Fruit fly (Drosophila melanogaster): ENCODE results near the gene nmdyn-D7.
A peak's percentile ranks its signal among the peaks of the same experiment; 100 is the strongest.

Gene nmdyn-D7

DNA sequence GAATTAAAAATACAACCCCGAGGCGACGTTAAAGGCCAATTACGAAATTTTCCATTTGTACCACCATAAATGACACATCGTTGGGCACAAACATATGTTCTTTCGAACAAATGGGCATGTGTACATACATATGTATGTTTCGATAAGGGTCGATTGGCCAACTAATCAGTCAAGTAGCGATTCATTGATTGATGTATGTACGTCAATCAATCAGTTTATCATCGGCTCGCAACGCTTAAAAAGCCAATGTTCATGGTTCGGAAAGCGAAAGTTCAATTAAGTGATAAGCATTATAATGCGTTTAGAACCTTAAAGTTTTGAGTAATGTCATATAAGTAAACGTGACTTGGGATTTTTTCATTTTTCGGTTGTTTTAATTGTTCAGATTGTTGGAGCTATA is 35.1 kb upstream of the nmdyn-D7 start:
- TF ChIP-seq Abd-B (GFP tag; optimal IDR thresholded peaks at IDR 0.05), result no peak
- TF ChIP-seq psq (GFP tag; optimal IDR thresholded peaks at IDR 0.05), result no peak
- TF ChIP-seq HLH106 (tag; optimal IDR thresholded peaks at IDR 0.05), result no peak
- TF ChIP-seq Vsx2 (GFP tag; optimal IDR thresholded peaks at IDR 0.05; ENCODE audit: partially characterized antibody), result no peak
- TF ChIP-seq OdsH (GFP tag; optimal IDR thresholded peaks at IDR 0.05), result no peak
- no peak for TF ChIP-seq dmrt93B (GFP tag; optimal IDR thresholded peaks at IDR 0.05)
- no peak for TF ChIP-seq CG9705 (GFP tag; optimal IDR thresholded peaks at IDR 0.05)
- TF ChIP-seq rgr (GFP tag; optimal IDR thresholded peaks at IDR 0.05), result no peak
- no peak for TF ChIP-seq GATAd (GFP tag; optimal IDR thresholded peaks at IDR 0.05)
- no peak for TF ChIP-seq dl (GFP tag; optimal IDR thresholded peaks at IDR 0.05; ENCODE audit: insufficient read depth in 1 of 2, partially characterized antibody in 2 of 2)
- no peak for TF ChIP-seq sv (GFP tag; optimal IDR thresholded peaks at IDR 0.05)
- no peak for TF ChIP-seq woc (GFP tag; optimal IDR thresholded peaks at IDR 0.05)

- TF ChIP-seq foxo (GFP tag; optimal IDR thresholded peaks at IDR 0.05), result peak in 1 of 2 experiments; percentile 13
- TF ChIP-seq Hnf4 (GFP tag; optimal IDR thresholded peaks at IDR 0.05), result no peak
- TF ChIP-seq CrebA (GFP tag; optimal IDR thresholded peaks at IDR 0.05; ENCODE audit: borderline replicate concordance), result no peak
- no peak for TF ChIP-seq Vsx2 (GFP tag; optimal IDR thresholded peaks at IDR 0.05; ENCODE audit: partially characterized antibody)
- no peak for TF ChIP-seq Abd-B (GFP tag; optimal IDR thresholded peaks at IDR 0.05)
- no peak for TF ChIP-seq Mio (GFP tag; optimal IDR thresholded peaks at IDR 0.05)
- TF ChIP-seq ey (GFP tag; optimal IDR thresholded peaks at IDR 0.05), result no peak
- TF ChIP-seq fru (GFP tag; optimal IDR thresholded peaks at IDR 0.05), result peak; percentile 19
- no peak for TF ChIP-seq CG9705 (GFP tag; optimal IDR thresholded peaks at IDR 0.05)
- TF ChIP-seq Hr83 (GFP tag; optimal IDR thresholded peaks at IDR 0.05; ENCODE audit: poor library complexity, severe bottlenecking), result no peak
- TF ChIP-seq N (GFP tag; optimal IDR thresholded peaks at IDR 0.05), result no peak
- no peak for TF ChIP-seq Hr78 (GFP tag; optimal IDR thresholded peaks at IDR 0.05)
- TF ChIP-seq CG32264 (GFP tag; optimal IDR thresholded peaks at IDR 0.05), result no peak
- TF ChIP-seq jim (GFP tag; optimal IDR thresholded peaks at IDR 0.05), result no peak
- TF ChIP-seq h (GFP tag; optimal IDR thresholded peaks at IDR 0.05), result peak; percentile 14
- TF ChIP-seq Dfd (GFP tag; optimal IDR thresholded peaks at IDR 0.05), result no peak
- TF ChIP-seq dmrt93B (GFP tag; optimal IDR thresholded peaks at IDR 0.05), result no peak
- TF ChIP-seq br (GFP tag; optimal IDR thresholded peaks at IDR 0.05), result no peak
- no peak for TF ChIP-seq Rel (GFP tag; optimal IDR thresholded peaks at IDR 0.05)
- peak; percentile 5 for TF ChIP-seq Rel (tag; optimal IDR thresholded peaks at IDR 0.05)
- TF ChIP-seq tai (GFP tag; optimal IDR thresholded peaks at IDR 0.05), result no peak
- no peak for TF ChIP-seq sv (GFP tag; optimal IDR thresholded peaks at IDR 0.05)
- no peak for TF ChIP-seq Dif (GFP tag; optimal IDR thresholded peaks at IDR 0.05; ENCODE audit: partially characterized antibody)
- TF ChIP-seq lola (GFP tag; optimal IDR thresholded peaks at IDR 0.05), result no peak
These were observed 33.5 kb upstream of the nmdyn-D7 start, which contains the start of gene Fst for dm6 chr3R:9646104-9646707. Gene Fst, minus strand, starts transcription at chr3R:9646154.

dm6 chr3R:9665405-9665804 is 14.3 kb upstream of the nmdyn-D7 start:
- TF ChIP-seq dsf (GFP tag; optimal IDR thresholded peaks at IDR 0.05; ENCODE audit: borderline replicate concordance) (no peak), br (GFP tag; optimal IDR thresholded peaks at IDR 0.05) (no peak), sv (GFP tag; optimal IDR thresholded peaks at IDR 0.05) (no peak), brk (GFP tag; optimal IDR thresholded peaks at IDR 0.05) (no peak), foxo (GFP tag; optimal IDR thresholded peaks at IDR 0.05) (no peak), Hnf4 (GFP tag; optimal IDR thresholded peaks at IDR 0.05) (no peak), CrebA (GFP tag; optimal IDR thresholded peaks at IDR 0.05; ENCODE audit: borderline replicate concordance) (no peak), Sp1 (GFP tag; optimal IDR thresholded peaks at IDR 0.05) (no peak), HLH106 (tag; optimal IDR thresholded peaks at IDR 0.05) (no peak), rgr (GFP tag; optimal IDR thresholded peaks at IDR 0.05) (no peak), Hr78 (GFP tag; optimal IDR thresholded peaks at IDR 0.05) (no peak), ey (GFP tag; optimal IDR thresholded peaks at IDR 0.05) (no peak), CG32264 (GFP tag; optimal IDR thresholded peaks at IDR 0.05) (no peak), dmrt93B (GFP tag; optimal IDR thresholded peaks at IDR 0.05) (no peak), tai (GFP tag; optimal IDR thresholded peaks at IDR 0.05) (no peak)
